Fruit fly (Drosophila melanogaster) whole organism, embryonic: Measurements from ENCODE around the gene Rpp30.
A peak's percentile ranks its signal among the peaks of the same experiment; 100 is the strongest.

Experiments used
- B-H1 ChIP-seq: fragments of 200-800 bp; sonication (Bioruptor generic); IDR thresholded peaks from 3 replicates; pipeline ENCODE4 v1.3.6; 2022; ENCODE audit warnings: missing biosample characterization, missing genetic modification characterization
- CG10274 ChIP-seq: fragments of 200-800 bp; sonication (Bioruptor generic); optimal IDR thresholded peaks from 3 replicates; lab custom pipeline; 2017; ENCODE audit warnings: missing biosample characterization, mild to moderate bottlenecking, missing genetic modification characterization
- CG10321 ChIP-seq: fragments of 200-800 bp; sonication (Bioruptor generic); IDR thresholded peaks from 2 replicates; pipeline ENCODE4 v1.3.6; 2022; ENCODE audit warnings: missing biosample characterization, missing genetic modification characterization
- CG11560 ChIP-seq: fragments of 200-800 bp; sonication (Bioruptor generic); IDR thresholded peaks from 3 replicates; pipeline ENCODE4 v1.3.6; 2022; ENCODE audit warnings: missing biosample characterization, missing genetic modification characterization
- CG12104 ChIP-seq: fragments of 200-800 bp; sonication (Bioruptor generic); optimal IDR thresholded peaks from 3 replicates; lab custom pipeline; 2016; ENCODE audit warnings: missing biosample characterization, missing genetic modification characterization
- CG12744 ChIP-seq: fragments of 200-800 bp; sonication (Bioruptor generic); optimal IDR thresholded peaks from 2 replicates; lab custom pipeline; 2016; ENCODE audit warnings: missing biosample characterization, missing genetic modification characterization
- CG14050 ChIP-seq: fragments of 200-800 bp; sonication (Bioruptor generic); IDR thresholded peaks from 3 replicates; pipeline ENCODE4 v1.3.6; 2022; ENCODE audit warnings: missing biosample characterization, missing genetic modification characterization
- CG14710 ChIP-seq: fragments of 200-800 bp; sonication (Bioruptor generic); optimal IDR thresholded peaks from 3 replicates; lab custom pipeline; 2019; ENCODE audit warnings: missing biosample characterization, mild to moderate bottlenecking, missing genetic modification characterization, moderate library complexity
- CG14860 ChIP-seq: fragments of 200-800 bp; sonication (Bioruptor generic); IDR thresholded peaks from 3 replicates; pipeline ENCODE4 v1.3.6; 2022; ENCODE audit warnings: missing biosample characterization, missing genetic modification characterization; ENCODE audit not compliant: partially characterized antibody
- CG16813 ChIP-seq: fragments of 200-800 bp; sonication (Bioruptor generic); IDR thresholded peaks from 3 replicates; pipeline ENCODE4 v1.3.6; 2022; ENCODE audit warnings: missing biosample characterization, missing genetic modification characterization; ENCODE audit not compliant: partially characterized antibody
- CG17361 ChIP-seq: fragments of 200-800 bp; sonication (Bioruptor generic); IDR thresholded peaks from 3 replicates; pipeline ENCODE4 v1.3.6; 2022; ENCODE audit warnings: missing biosample characterization, missing genetic modification characterization
- CG18619 ChIP-seq: fragments of 200-800 bp; sonication (Bioruptor generic); optimal IDR thresholded peaks from 3 replicates; lab custom pipeline; 2017; ENCODE audit warnings: missing biosample characterization, mild to moderate bottlenecking, missing genetic modification characterization
- CG2116 ChIP-seq: fragments of 200-800 bp; sonication (Bioruptor generic); optimal IDR thresholded peaks from 3 replicates; lab custom pipeline; 2018; ENCODE audit warnings: missing biosample characterization, mild to moderate bottlenecking, missing genetic modification characterization
- CG2678 ChIP-seq: fragments of 200-800 bp; sonication (Bioruptor generic); optimal IDR thresholded peaks from 3 replicates; lab custom pipeline; 2019; ENCODE audit warnings: missing biosample characterization, mild to moderate bottlenecking, missing genetic modification characterization, moderate library complexity
- CG3726 ChIP-seq: fragments of 200-800 bp; sonication (Bioruptor generic); IDR thresholded peaks from 3 replicates; pipeline ENCODE4, ENCODE4 v1.3.6; 2022; ENCODE audit warnings: missing biosample characterization, missing genetic modification characterization
- CG4404 ChIP-seq: fragments of 200-800 bp; sonication (Bioruptor generic); IDR thresholded peaks from 2 replicates; pipeline ENCODE4 v1.3.6; 2022; ENCODE audit warnings: missing biosample characterization, missing genetic modification characterization
- CG7372 ChIP-seq: fragments of 200-800 bp; sonication (Bioruptor generic); IDR thresholded peaks from 2 replicates; pipeline ENCODE4 v1.3.6; 2022; ENCODE audit warnings: missing biosample characterization, missing genetic modification characterization
- CG7839 ChIP-seq: fragments of 200-800 bp; sonication (Bioruptor generic); optimal IDR thresholded peaks from 3 replicates; lab custom pipeline; 2018; ENCODE audit warnings: missing biosample characterization, mild to moderate bottlenecking, missing genetic modification characterization, moderate library complexity
- CG7987 ChIP-seq: fragments of 200-800 bp; sonication (Bioruptor generic); optimal IDR thresholded peaks from 2 replicates; lab custom pipeline; 2018; ENCODE audit warnings: missing biosample characterization, mild to moderate bottlenecking, missing genetic modification characterization, moderate library complexity
- CG9215 ChIP-seq: fragments of 200-800 bp; sonication (Bioruptor generic); IDR thresholded peaks from 2 replicates; pipeline ENCODE4 v1.3.6; 2022; ENCODE audit warnings: missing biosample characterization, missing genetic modification characterization
- CG9437 ChIP-seq: fragments of 200-800 bp; sonication (Bioruptor generic); optimal IDR thresholded peaks from 2 replicates; lab custom pipeline; 2018; ENCODE audit warnings: missing biosample characterization, mild to moderate bottlenecking, missing genetic modification characterization
- Dfd ChIP-seq, 2 experiments: fragments of >200 bp; optimal IDR thresholded peaks; 2 replicates each; lab custom pipeline; 2017; ENCODE audit warnings: missing biosample characterization in 2 of 2, missing genetic modification characterization in 2 of 2
- Drgx ChIP-seq: fragments of 200-800 bp; sonication (Bioruptor generic); IDR thresholded peaks from 2 replicates; pipeline ENCODE4 v1.3.6; 2022; ENCODE audit warnings: missing biosample characterization, missing genetic modification characterization
- Ets65A ChIP-seq: fragments of 200-800 bp; sonication (Bioruptor generic); peaks from one replicate; lab custom pipeline; 2016; ENCODE audit warnings: missing biosample characterization, missing genetic modification characterization
- Fer1 ChIP-seq: fragments of 200-800 bp; sonication (Bioruptor generic); optimal IDR thresholded peaks from 2 replicates; lab custom pipeline; 2017; ENCODE audit warnings: missing biosample characterization, mild to moderate bottlenecking, missing genetic modification characterization
- HLH3B ChIP-seq: fragments of 200-800 bp; sonication (Bioruptor generic); IDR thresholded peaks from 2 replicates; pipeline ENCODE4 v1.3.6; 2022; ENCODE audit warnings: missing biosample characterization, missing genetic modification characterization
- HLHmδ ChIP-seq: fragments of 200-800 bp; sonication (Bioruptor generic); optimal IDR thresholded peaks from 2 replicates; lab custom pipeline; 2018; ENCODE audit warnings: missing biosample characterization, mild to moderate bottlenecking, missing genetic modification characterization, moderate library complexity
- Hmx ChIP-seq: fragments of 200-800 bp; sonication (Bioruptor generic); optimal IDR thresholded peaks from 2 replicates; lab custom pipeline; 2016; ENCODE audit warnings: missing biosample characterization, missing genetic modification characterization
- Kr ChIP-seq: fragments of 200-800 bp; sonication (Bioruptor generic); optimal IDR thresholded peaks from 2 replicates; lab custom pipeline; 2017; ENCODE audit warnings: missing biosample characterization, mild to moderate bottlenecking, missing genetic modification characterization
- Med ChIP-seq: fragments of 200-800 bp; sonication (Bioruptor generic); peaks from one replicate; lab custom pipeline; 2016; ENCODE audit warnings: missing biosample characterization, missing genetic modification characterization, mild to moderate bottlenecking, inconsistent platforms, moderate library complexity
- Opbp ChIP-seq: fragments of 200-800 bp; sonication (Bioruptor generic); IDR thresholded peaks from 3 replicates; pipeline ENCODE4 v1.3.6; 2022; ENCODE audit warnings: missing biosample characterization, missing genetic modification characterization; ENCODE audit not compliant: partially characterized antibody
- Ravus ChIP-seq: fragments of 200-800 bp; sonication (Bioruptor generic); IDR thresholded peaks from 2 replicates; pipeline ENCODE4 v1.3.6; 2022; ENCODE audit warnings: missing biosample characterization, missing genetic modification characterization
- Side ChIP-seq: fragments of 200-800 bp; sonication (Bioruptor generic); optimal IDR thresholded peaks from 2 replicates; lab custom pipeline; 2016; ENCODE audit warnings: missing biosample characterization, missing genetic modification characterization
- Sox100B ChIP-seq: fragments of 200-800 bp; sonication (Bioruptor generic); optimal IDR thresholded peaks from 3 replicates; lab custom pipeline; 2018; ENCODE audit warnings: missing biosample characterization, mild to moderate bottlenecking, missing genetic modification characterization
- Sox102F ChIP-seq: fragments of 200-800 bp; sonication (Bioruptor generic); optimal IDR thresholded peaks from 2 replicates; lab custom pipeline; 2018; ENCODE audit warnings: missing biosample characterization, mild to moderate bottlenecking, missing genetic modification characterization, moderate library complexity
- Xbp1 ChIP-seq: fragments of 200-800 bp; sonication (Bioruptor generic); optimal IDR thresholded peaks from 3 replicates; lab custom pipeline; 2016; ENCODE audit warnings: missing biosample characterization, mild to moderate bottlenecking, missing genetic modification characterization
- ash1 ChIP-seq: fragments of 200-800 bp; sonication (Bioruptor generic); optimal IDR thresholded peaks from 2 replicates; lab custom pipeline; 2018; ENCODE audit warnings: missing biosample characterization, mild to moderate bottlenecking, missing genetic modification characterization
- az2 ChIP-seq: fragments of 200-800 bp; sonication (Bioruptor generic); optimal IDR thresholded peaks from 3 replicates; lab custom pipeline; 2016; ENCODE audit warnings: missing biosample characterization, missing genetic modification characterization
- cas ChIP-seq: fragments of 200-800 bp; sonication (Bioruptor generic); IDR thresholded peaks from 2 replicates; pipeline ENCODE4 v1.3.6; 2022; ENCODE audit warnings: missing biosample characterization, missing genetic modification characterization
- croc ChIP-seq: fragments of 200-800 bp; sonication (Bioruptor generic); conservative IDR thresholded peaks from 3 replicates; pipeline ENCODE4 v1.3.6; 2022; ENCODE audit warnings: missing biosample characterization, missing genetic modification characterization
- danr ChIP-seq: fragments of 200-800 bp; sonication (Bioruptor generic); IDR thresholded peaks from 2 replicates; pipeline ENCODE4 v1.3.6; 2022; ENCODE audit warnings: missing biosample characterization, missing genetic modification characterization
- dati ChIP-seq: fragments of 200-800 bp; sonication (Bioruptor generic); IDR thresholded peaks from 2 replicates; pipeline ENCODE4 v1.3.6; 2022; ENCODE audit warnings: missing biosample characterization, missing genetic modification characterization
- fd3F ChIP-seq: fragments of 200-800 bp; sonication (Bioruptor generic); optimal IDR thresholded peaks from 2 replicates; lab custom pipeline; 2018; ENCODE audit warnings: missing biosample characterization, mild to moderate bottlenecking, missing genetic modification characterization, moderate library complexity
- gfzf ChIP-seq: fragments of 200-800 bp; sonication (Bioruptor generic); optimal IDR thresholded peaks from 2 replicates; lab custom pipeline; 2016; ENCODE audit warnings: missing biosample characterization, mild to moderate bottlenecking, missing genetic modification characterization, moderate library complexity
- grn ChIP-seq: fragments of 200-800 bp; sonication (Bioruptor generic); optimal IDR thresholded peaks from 3 replicates; lab custom pipeline; 2017; ENCODE audit warnings: missing biosample characterization, missing genetic modification characterization
- jing ChIP-seq: fragments of 200-800 bp; sonication (Bioruptor generic); optimal IDR thresholded peaks from 2 replicates; lab custom pipeline; 2018; ENCODE audit warnings: missing biosample characterization, mild to moderate bottlenecking, missing genetic modification characterization
- kah ChIP-seq: fragments of 200-800 bp; sonication (Bioruptor generic); optimal IDR thresholded peaks from 2 replicates; lab custom pipeline; 2018; ENCODE audit warnings: missing biosample characterization, mild to moderate bottlenecking, missing genetic modification characterization
- org-1 ChIP-seq: fragments of 200-800 bp; sonication (Bioruptor generic); optimal IDR thresholded peaks from 2 replicates; lab custom pipeline; 2017; ENCODE audit warnings: missing biosample characterization, missing genetic modification characterization
- peb ChIP-seq: fragments of 200-800 bp; sonication (Bioruptor generic); IDR thresholded peaks from 2 replicates; pipeline ENCODE4 v1.3.6; 2022; ENCODE audit warnings: missing biosample characterization, missing genetic modification characterization
- salm ChIP-seq: fragments of 200-800 bp; sonication (Bioruptor generic); optimal IDR thresholded peaks from 2 replicates; lab custom pipeline; 2018; ENCODE audit warnings: missing biosample characterization, mild to moderate bottlenecking, missing genetic modification characterization
- slbo ChIP-seq: fragments of 200-800 bp; sonication (Bioruptor generic); IDR thresholded peaks from 2 replicates; pipeline ENCODE4 v1.3.6; 2022; ENCODE audit warnings: missing biosample characterization, missing genetic modification characterization
- zfh2 ChIP-seq: fragments of 200-800 bp; sonication (Bioruptor generic); optimal IDR thresholded peaks from 2 replicates; lab custom pipeline; 2016; ENCODE audit warnings: missing biosample characterization, missing genetic modification characterization

Gene Rpp30

DNA sequence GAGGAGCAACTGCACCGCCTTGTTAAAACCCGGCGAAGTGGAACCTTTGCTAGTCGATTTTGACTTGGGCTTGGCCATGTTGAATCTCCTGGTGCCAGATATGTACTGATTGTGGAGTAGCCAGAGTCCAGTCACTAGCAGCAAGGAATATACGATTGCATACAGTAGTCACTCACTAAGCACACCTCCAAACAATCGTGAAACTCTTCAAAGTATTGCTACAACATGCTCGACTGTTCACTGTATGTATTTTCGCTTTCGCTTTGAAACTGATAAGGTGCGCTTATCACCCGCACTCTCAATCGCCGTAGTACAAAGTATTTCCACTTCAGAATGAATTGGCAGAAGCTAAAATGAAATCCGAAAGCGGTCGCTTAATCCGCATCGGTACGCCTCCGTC lies 34.2 kb upstream of the Rpp30 start (continued):
- TF ChIP-seq peb: no peak
- TF ChIP-seq CG7839 (tag; lab: Kevin White, UChicago): peak; percentile 73
- TF ChIP-seq CG14710 (tag; lab: Kevin White, UChicago): no peak
- TF ChIP-seq B-H1 (GFP tag; lab: Robert Waterston, UW): peak; percentile 57; the same call in 2 of the 3 replicates
- TF ChIP-seq grn: peak; percentile 58
- peak; percentile 62 for TF ChIP-seq az2
- no peak for TF ChIP-seq dati
- peak; percentile 41; the same call in 1 of the 3 replicates for TF ChIP-seq CG14050 (GFP tag; lab: Robert Waterston, UW)
- TF ChIP-seq CG12104 (GFP tag; lab: Kevin White, UChicago): peak; percentile 13
- TF ChIP-seq CG11560 (tag; lab: Robert Waterston, UW): no peak; the same call in 2 of the 3 replicates
- TF ChIP-seq Med: peak; percentile 95
- 0 out of 2 replicates have a peak, but pooled peaks have one; percentile 34 for TF ChIP-seq CG7372
- TF ChIP-seq ash1 (GFP tag; lab: Kevin White, UChicago): peak; percentile 79
- TF ChIP-seq CG10274 (GFP tag; lab: Kevin White, UChicago): no peak
- peak; percentile 69 for TF ChIP-seq Ets65A (GFP tag; lab: Kevin White, UChicago)
- TF ChIP-seq Opbp (GFP tag; lab: Robert Waterston, UW): no peak
- no peak for TF ChIP-seq kah (GFP tag; lab: Kevin White, UChicago)
- TF ChIP-seq CG10321 (GFP tag; lab: Robert Waterston, UW): peak; percentile 38; the same call in 1 of the 2 replicates
- peak; percentile 72 for TF ChIP-seq CG2678 (tag; lab: Kevin White, UChicago)
- peak; percentile 55 for TF ChIP-seq CG18619 (GFP tag; lab: Kevin White, UChicago)
- no peak for TF ChIP-seq CG14860 (GFP tag; lab: Robert Waterston, UW)
- peak; percentile 41 for TF ChIP-seq CG7987
- 0 out of 2 replicates have a peak, but pooled peaks have one; percentile 36 for TF ChIP-seq CG9215
- TF ChIP-seq HLHmδ (GFP tag; lab: Kevin White, UChicago): peak; percentile 19
- no peak for TF ChIP-seq CG4404 (GFP tag; lab: Robert Waterston, UW)
- TF ChIP-seq CG17361 (GFP tag; lab: Robert Waterston, UW): no peak
- TF ChIP-seq slbo (GFP tag; lab: Robert Waterston, UW): peak; percentile 92
- peak; percentile 75 for TF ChIP-seq Xbp1
- TF ChIP-seq Fer1 (GFP tag; lab: Kevin White, UChicago): peak; percentile 80
- peak; percentile 54 for TF ChIP-seq Drgx (GFP tag; lab: Robert Waterston, UW)
- TF ChIP-seq Hmx (GFP tag; lab: Kevin White, UChicago): no peak
- TF ChIP-seq danr (GFP tag; lab: Robert Waterston, UW): 0 out of 2 replicates have a peak, but pooled peaks have one; percentile 29
- TF ChIP-seq Side (GFP tag; lab: Kevin White, UChicago): peak; percentile 34
- peak; percentile 62 for TF ChIP-seq zfh2 (GFP tag; lab: Kevin White, UChicago)
- TF ChIP-seq Kr (GFP tag; lab: Kevin White, UChicago): no peak
- peak; percentile 54 for TF ChIP-seq CG12744 (GFP tag; lab: Kevin White, UChicago)
- no peak for TF ChIP-seq Ravus (GFP tag; lab: Robert Waterston, UW)
- TF ChIP-seq jing (GFP tag; lab: Kevin White, UChicago): no peak
- peak; percentile 61 for TF ChIP-seq HLH3B (GFP tag; lab: Robert Waterston, UW)
- peak; percentile 4 for TF ChIP-seq fd3F (GFP tag; lab: Kevin White, UChicago)
- no peak for TF ChIP-seq Dfd (GFP tag; optimal IDR thresholded peaks at IDR 0.05; lab: Kevin White, UChicago)
- peak; percentile 49 for TF ChIP-seq org-1 (GFP tag; lab: Kevin White, UChicago)
- TF ChIP-seq salm (tag; lab: Kevin White, UChicago): no peak
- TF ChIP-seq gfzf (GFP tag; lab: Kevin White, UChicago): no peak
- no peak for TF ChIP-seq Sox100B (GFP tag; lab: Kevin White, UChicago)
- no peak for TF ChIP-seq croc (GFP tag; lab: Robert Waterston, UW)
- no peak for TF ChIP-seq CG16813
- TF ChIP-seq CG9437 (GFP tag; lab: Kevin White, UChicago): no peak
- peak; percentile 58; the same call in 1 of the 2 replicates for TF ChIP-seq cas (GFP tag; lab: Robert Waterston, UW)
- peak; percentile 58 for TF ChIP-seq Sox102F (GFP tag; lab: Kevin White, UChicago)
- TF ChIP-seq CG3726 (GFP tag; lab: Robert Waterston, UW): no peak
- no peak for TF ChIP-seq CG2116 (GFP tag; lab: Kevin White, UChicago)
